Worm (Caenorhabditis elegans) whole organism, L1 larva: ENCODE results near the gene brap-2.
A peak's percentile ranks its signal among the peaks of the same experiment; 100 is the strongest.

Source experiments
- C04F5.9 ChIP-seq: sonication (generic microtip); optimal IDR thresholded peaks from 2 replicates; lab custom pipeline; 2016; ENCODE audit warnings: missing genetic modification characterization, missing compliant biosample characterization
- aha-1 ChIP-seq: fragments of 150-350 bp; optimal IDR thresholded peaks from 2 replicates; lab custom pipeline; 2014; ENCODE audit warnings: missing biosample characterization, missing genetic modification characterization
- aly-2 ChIP-seq: fragments of 150-350 bp; optimal IDR thresholded peaks from 2 replicates; lab custom pipeline; 2014; ENCODE audit warnings: missing biosample characterization, missing genetic modification characterization
- ama-1 ChIP-seq: fragments of 150-350 bp; optimal IDR thresholded peaks from 2 replicates; lab custom pipeline; 2014
- blmp-1 ChIP-seq: fragments of 150-350 bp; optimal IDR thresholded peaks from 2 replicates; lab custom pipeline; 2014; ENCODE audit warnings: missing biosample characterization, missing genetic modification characterization
- ceh-8 ChIP-seq: fragments of 200-800 bp; sonication (Bioruptor generic); optimal IDR thresholded peaks from 2 replicates; lab custom pipeline; 2018; ENCODE audit warnings: mild to moderate bottlenecking, missing genetic modification characterization, moderate library complexity, missing compliant biosample characterization
- ces-1 ChIP-seq: fragments of 150-350 bp; optimal IDR thresholded peaks from 2 replicates; lab custom pipeline; 2014; ENCODE audit warnings: missing biosample characterization, missing genetic modification reagents, missing genetic modification characterization
- dpl-1 ChIP-seq, 3 experiments: fragments of 150-350 bp in 2 of 3; sonication (generic microtip) in 1 of 3; optimal IDR thresholded peaks; 2 replicates each; lab custom pipeline; 2014 to 2017; ENCODE audit warnings: missing biosample characterization in 3 of 3, missing genetic modification characterization in 3 of 3, missing genetic modification reagents in 3 of 3
- dsc-1 ChIP-seq: sonication (generic microtip); optimal IDR thresholded peaks from 2 replicates; lab custom pipeline; 2016; ENCODE audit warnings: mild to moderate bottlenecking, missing genetic modification characterization, missing compliant biosample characterization
- efl-1 ChIP-seq, 4 experiments: fragments of 150-350 bp; optimal IDR thresholded peaks in 3 of 4; peaks in 1 of 4; 1 replicate in 1 of 4; 2 replicates in 3 of 4; lab custom pipeline; 2014; ENCODE audit warnings: missing biosample characterization in 2 of 4, missing genetic modification characterization in 2 of 4, missing genetic modification reagents in 2 of 4
- egl-13 ChIP-seq: sonication (generic microtip); optimal IDR thresholded peaks from 2 replicates; lab custom pipeline; 2016; ENCODE audit warnings: missing genotype, missing genetic modification reagents, missing genetic modification characterization, missing compliant biosample characterization
- egl-27 ChIP-seq, 2 experiments: fragments of 150-350 bp in 1 of 2; sonication (generic microtip); optimal IDR thresholded peaks; 3 replicates each; lab custom pipeline; 2017 to 2018; ENCODE audit warnings: missing biosample characterization in 2 of 2, missing genetic modification characterization in 2 of 2, missing genetic modification reagents in 2 of 2
- elt-2 ChIP-seq: sonication (generic microtip); optimal IDR thresholded peaks from 2 replicates; lab custom pipeline; 2016; ENCODE audit warnings: missing genetic modification characterization, mild to moderate bottlenecking, inconsistent platforms, missing compliant biosample characterization, missing genetic modification reagents
- elt-3 ChIP-seq, 6 experiments: fragments of 150-350 bp in 1 of 6; sonication (generic microtip); optimal IDR thresholded peaks; 2 replicates each; lab custom pipeline; 2017 to 2018; ENCODE audit warnings: missing biosample characterization in 6 of 6, missing genetic modification characterization in 6 of 6, inconsistent platforms in 1 of 6
- ets-5 ChIP-seq: fragments of 200-800 bp; sonication (Bioruptor generic); IDR thresholded peaks from 2 replicates; pipeline ENCODE4 v1.3.6; 2022; ENCODE audit warnings: missing genetic modification characterization, missing compliant biosample characterization
- fkh-10 ChIP-seq: sonication (generic microtip); optimal IDR thresholded peaks from 2 replicates; lab custom pipeline; 2017; ENCODE audit warnings: missing biosample characterization, missing genetic modification reagents, missing genetic modification characterization
- fkh-4 ChIP-seq: sonication (generic microtip); optimal IDR thresholded peaks from 2 replicates; lab custom pipeline; 2016; ENCODE audit warnings: missing compliant biosample characterization, missing genetic modification characterization, borderline replicate concordance
- hlh-17 ChIP-seq: fragments of 200-800 bp; sonication (Bioruptor generic); optimal IDR thresholded peaks from 2 replicates; lab custom pipeline; 2018; ENCODE audit warnings: missing genetic modification characterization, mild to moderate bottlenecking, missing compliant biosample characterization, moderate library complexity, borderline replicate concordance
- hpl-2 ChIP-seq: fragments of 150-350 bp; optimal IDR thresholded peaks from 2 replicates; lab custom pipeline; 2014; ENCODE audit warnings: missing biosample characterization, missing genetic modification reagents, missing genetic modification characterization
- irx-1 ChIP-seq: sonication (generic microtip); optimal IDR thresholded peaks from 2 replicates; lab custom pipeline; 2016; ENCODE audit warnings: missing genetic modification characterization, missing compliant biosample characterization
- lin-13 ChIP-seq: fragments of 150-350 bp; optimal IDR thresholded peaks from 2 replicates; lab custom pipeline; 2014; ENCODE audit warnings: missing biosample characterization, missing genetic modification reagents, missing genetic modification characterization
- lin-35 ChIP-seq, 2 experiments: fragments of 150-350 bp; optimal IDR thresholded peaks; 2 replicates each; lab custom pipeline; 2014; ENCODE audit warnings: missing biosample characterization in 2 of 2, missing genetic modification characterization in 2 of 2, missing genetic modification reagents in 2 of 2
- lin-39 ChIP-seq: fragments of 150-350 bp; optimal IDR thresholded peaks from 2 replicates; lab custom pipeline; 2014; ENCODE audit warnings: missing biosample characterization, missing genetic modification reagents, missing genetic modification characterization
- lir-3 ChIP-seq: sonication (generic microtip); optimal IDR thresholded peaks from 2 replicates; lab custom pipeline; 2016; ENCODE audit warnings: mild to moderate bottlenecking, missing genetic modification characterization, moderate library complexity, missing compliant biosample characterization; ENCODE audit not compliant: poor library complexity
- mab-9 ChIP-seq: fragments of 200-800 bp; sonication (Bioruptor generic); IDR thresholded peaks from 2 replicates; pipeline ENCODE4 v1.3.6; 2022; ENCODE audit warnings: missing genetic modification reagents, missing genetic modification characterization, missing compliant biosample characterization
- mdl-1 ChIP-seq, 2 experiments: fragments of 150-350 bp; optimal IDR thresholded peaks; 2 replicates each; lab custom pipeline; 2014 to 2017; ENCODE audit warnings: missing biosample characterization in 2 of 2, missing genetic modification characterization in 2 of 2, inconsistent platforms in 1 of 2
- nhr-11 ChIP-seq: fragments of 150-350 bp; optimal IDR thresholded peaks from 2 replicates; lab custom pipeline; 2014; ENCODE audit warnings: missing biosample characterization, missing genetic modification characterization
- nhr-19 ChIP-seq: fragments of 200-800 bp; sonication (Bioruptor generic); conservative IDR thresholded peaks from 2 replicates; pipeline ENCODE4 v1.3.6; 2022; ENCODE audit warnings: missing genetic modification characterization, missing compliant biosample characterization
- nhr-28 ChIP-seq: fragments of 150-350 bp; optimal IDR thresholded peaks from 2 replicates; lab custom pipeline; 2014; ENCODE audit warnings: missing biosample characterization, missing genetic modification characterization
- nhr-71 ChIP-seq: sonication (generic microtip); optimal IDR thresholded peaks from 2 replicates; lab custom pipeline; 2016; ENCODE audit warnings: mild to moderate bottlenecking, missing genetic modification characterization, moderate library complexity, missing compliant biosample characterization
- nhr-76 ChIP-seq: sonication (generic microtip); optimal IDR thresholded peaks from 2 replicates; lab custom pipeline; 2017; ENCODE audit warnings: missing biosample characterization, missing genetic modification characterization
- nhr-85 ChIP-seq: sonication (generic microtip); peaks from one replicate; lab custom pipeline; 2016; ENCODE audit warnings: missing genetic modification characterization, inconsistent platforms, missing compliant biosample characterization
- nhr-90 ChIP-seq: sonication (generic microtip); optimal IDR thresholded peaks from 2 replicates; lab custom pipeline; 2016; ENCODE audit warnings: mild to moderate bottlenecking, missing genetic modification characterization, missing compliant biosample characterization; ENCODE audit not compliant: poor library complexity
- pag-3 ChIP-seq: sonication (generic microtip); optimal IDR thresholded peaks from 2 replicates; lab custom pipeline; 2017; ENCODE audit warnings: missing genetic modification characterization, mild to moderate bottlenecking, missing compliant biosample characterization, antibody characterized with exemption, borderline replicate concordance; ENCODE audit not compliant: insufficient read depth
- pax-3 ChIP-seq: fragments of 200-800 bp; sonication (Bioruptor generic); optimal IDR thresholded peaks from 2 replicates; lab custom pipeline; 2018; ENCODE audit warnings: mild to moderate bottlenecking, missing genetic modification characterization, moderate library complexity, missing compliant biosample characterization
- pqm-1 ChIP-seq: sonication (generic microtip); optimal IDR thresholded peaks from 3 replicates; lab custom pipeline; 2017; ENCODE audit warnings: missing biosample characterization, missing genetic modification characterization
- rnt-1 ChIP-seq: sonication (generic microtip); optimal IDR thresholded peaks from 2 replicates; lab custom pipeline; 2016; ENCODE audit warnings: mild to moderate bottlenecking, missing genetic modification characterization, moderate library complexity, missing compliant biosample characterization
- sox-4 ChIP-seq: sonication (generic microtip); optimal IDR thresholded peaks from 2 replicates; lab custom pipeline; 2016; ENCODE audit warnings: missing genetic modification characterization, missing compliant biosample characterization
- swsn-7 ChIP-seq: sonication (generic microtip); optimal IDR thresholded peaks from 2 replicates; lab custom pipeline; 2016; ENCODE audit warnings: missing genetic modification characterization, missing compliant biosample characterization
- unc-130 ChIP-seq: fragments of 150-350 bp; optimal IDR thresholded peaks from 2 replicates; lab custom pipeline; 2017; ENCODE audit warnings: missing biosample characterization, missing genetic modification characterization, inconsistent platforms
- unc-86 ChIP-seq: sonication (generic microtip); optimal IDR thresholded peaks from 2 replicates; lab custom pipeline; 2016; ENCODE audit warnings: missing genetic modification characterization, missing compliant biosample characterization
- unc-98 ChIP-seq: fragments of 200-800 bp; sonication (Bioruptor generic); IDR thresholded peaks from 2 replicates; pipeline ENCODE4 v1.3.6; 2022; ENCODE audit warnings: missing genetic modification characterization, missing compliant biosample characterization
- vab-15 ChIP-seq: sonication (generic microtip); optimal IDR thresholded peaks from 2 replicates; lab custom pipeline; 2017; ENCODE audit warnings: missing genotype, mild to moderate bottlenecking, missing genetic modification characterization, missing compliant biosample characterization
- zag-1 ChIP-seq: fragments of 150-350 bp; optimal IDR thresholded peaks from 2 replicates; lab custom pipeline; 2014; ENCODE audit warnings: missing biosample characterization, missing genetic modification characterization
- ztf-11 ChIP-seq, 2 experiments: sonication (generic microtip); optimal IDR thresholded peaks; 2 replicates each; lab custom pipeline; 2016 to 2017; ENCODE audit warnings: missing genetic modification characterization in 2 of 2, missing biosample characterization in 1 of 2, missing compliant biosample characterization in 1 of 2
- ztf-4 ChIP-seq: fragments of 150-350 bp; optimal IDR thresholded peaks from 2 replicates; lab custom pipeline; 2014; ENCODE audit warnings: missing biosample characterization, missing genetic modification characterization

Gene brap-2

DNA sequence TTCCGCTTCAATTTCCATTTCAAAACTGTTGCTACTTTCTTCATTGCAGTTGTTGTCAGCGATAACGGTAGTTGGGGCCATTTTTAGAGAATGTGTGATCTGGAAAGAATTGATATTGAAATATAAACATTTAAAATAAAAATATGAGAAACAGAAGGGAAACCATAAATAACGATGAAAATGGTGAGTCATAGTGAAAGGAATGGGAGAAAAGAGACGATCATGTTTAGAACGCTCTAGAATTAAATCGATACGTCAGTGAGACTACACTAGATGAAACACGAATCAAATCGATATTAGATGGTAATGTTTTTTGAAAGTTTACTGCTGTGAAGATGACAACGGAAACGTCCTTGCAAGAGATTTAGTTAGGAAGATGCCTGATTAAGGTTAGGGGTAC, 15.9 kb upstream of the brap-2 start, which contains the start of the genes EEED8.12 and EEED8.4:
Gene EEED8.12 (minus strand): TSS at position 101 of the 400 bp plus-strand sequence.
Gene EEED8.4 (plus strand): TSS at position 396 of the 400 bp plus-strand sequence.
- TF ChIP-seq ets-5 (GFP tag; lab: Robert Waterston, UW): no peak
- no peak for TF ChIP-seq lir-3
- TF ChIP-seq swsn-7 (tag; lab: Kevin White, UChicago): no peak
- TF ChIP-seq sox-4 (tag; lab: Kevin White, UChicago): no peak
- no peak for TF ChIP-seq ztf-11 (tag; optimal IDR thresholded peaks at IDR 0.05; lab: Kevin White, UChicago)
- TF ChIP-seq nhr-19 (GFP tag; lab: Robert Waterston, UW): no peak
- TF ChIP-seq dsc-1 (tag; lab: Kevin White, UChicago): no peak
- TF ChIP-seq fkh-4 (tag; lab: Kevin White, UChicago): no peak
- TF ChIP-seq aha-1 (tag; lab: Kevin White, UChicago): no peak
- no peak for TF ChIP-seq ceh-8 (GFP tag; lab: Kevin White, UChicago)
- no peak for TF ChIP-seq ztf-4 (tag; lab: Kevin White, UChicago)
- TF ChIP-seq unc-98: no peak
- TF ChIP-seq nhr-85: no peak

DNA sequence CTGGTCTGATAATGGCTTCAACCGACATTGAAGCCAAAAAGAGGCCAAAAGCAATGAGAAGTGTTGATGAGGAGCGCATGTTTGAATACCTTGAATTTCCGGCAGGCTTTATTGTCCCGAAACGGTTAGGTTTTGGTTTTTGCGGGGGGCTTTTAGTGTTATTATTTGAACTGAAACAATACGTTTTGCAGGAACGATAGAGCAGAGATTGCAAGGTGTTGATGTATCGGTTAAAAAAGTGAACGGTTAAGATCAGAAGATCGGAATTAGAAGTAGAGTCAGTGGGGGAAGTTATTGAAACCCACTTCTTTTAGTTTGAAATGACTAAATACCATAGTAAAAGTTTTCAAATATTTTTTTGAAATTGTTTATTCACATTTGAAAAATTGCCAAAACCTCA, 14.6 kb upstream of the brap-2 start, which contains the start of gene clec-141:
Gene clec-141 (minus strand): TSS at position 101 of the 400 bp plus-strand sequence.
- TF ChIP-seq fkh-10 (no peak), nhr-71 (tag; lab: Kevin White, UChicago) (no peak), aha-1 (tag; lab: Kevin White, UChicago) (no peak)

DNA sequence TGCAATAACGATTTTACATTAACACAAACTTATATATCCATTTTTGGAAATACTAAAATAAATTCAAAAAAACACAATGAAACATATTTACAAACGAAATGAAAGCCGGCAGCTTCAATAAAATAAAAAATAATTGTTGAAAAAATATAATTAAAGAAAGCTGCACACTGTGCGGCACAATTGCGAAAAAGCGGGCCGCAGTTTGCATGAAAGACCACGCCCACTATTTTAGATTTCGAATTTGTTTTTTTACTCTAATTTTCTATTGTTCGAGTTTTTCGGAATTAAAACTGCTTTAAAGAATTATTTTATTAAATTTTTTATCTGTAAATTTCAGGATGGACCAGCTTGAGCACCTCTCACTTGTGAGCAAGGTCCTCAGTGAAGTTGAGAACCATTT, 6.2 kb upstream of the brap-2 start, which contains the start of gene mog-5:
Gene mog-5 (plus strand): TSS at position 338 of the 400 bp plus-strand sequence.
- TF ChIP-seq lir-3: no peak
- no peak for TF ChIP-seq unc-86 (tag; lab: Kevin White, UChicago)
- peak; percentile 32 for TF ChIP-seq nhr-90 (tag; lab: Kevin White, UChicago)
- no peak for TF ChIP-seq pax-3 (tag; lab: Kevin White, UChicago)
- TF ChIP-seq hpl-2: no peak
- peak; percentile 20 for TF ChIP-seq rnt-1 (tag; lab: Kevin White, UChicago)
- TF ChIP-seq egl-27 (tag; optimal IDR thresholded peaks at IDR 0.05; lab: Kevin White, UChicago): no peak
- no peak for TF ChIP-seq ztf-11 (tag; optimal IDR thresholded peaks at IDR 0.05; lab: Kevin White, UChicago)
- TF ChIP-seq irx-1 (tag; lab: Kevin White, UChicago): no peak
- TF ChIP-seq mab-9: no peak
- TF ChIP-seq dpl-1 (GFP tag; optimal IDR thresholded peaks at IDR 0.05; lab: Kevin White, UChicago): peak; percentile 8 to 41 (median 20)
- no peak for TF ChIP-seq zag-1
- no peak for TF ChIP-seq hlh-17 (GFP tag; lab: Kevin White, UChicago)
- no peak for TF ChIP-seq fkh-10
- TF ChIP-seq C04F5.9 (tag; lab: Kevin White, UChicago): no peak
- no peak for TF ChIP-seq nhr-76 (tag; lab: Kevin White, UChicago)
- TF ChIP-seq elt-3 (tag; optimal IDR thresholded peaks at IDR 0.05; lab: Kevin White, UChicago): peak in 1 of 6 experiments; percentile 51
- no peak for TF ChIP-seq ces-1 (GFP tag; lab: Kevin White, UChicago)
- TF ChIP-seq aha-1 (tag; lab: Kevin White, UChicago): no peak
- TF ChIP-seq nhr-19 (GFP tag; lab: Robert Waterston, UW): 0 out of 2 replicates have a peak, but pooled peaks have one; percentile 10
- no peak for TF ChIP-seq nhr-28 (tag; lab: Kevin White, UChicago)
- no peak for TF ChIP-seq pqm-1 (tag; lab: Kevin White, UChicago)
- TF ChIP-seq vab-15 (tag; lab: Kevin White, UChicago): no peak
- peak; percentile 24 for TF ChIP-seq blmp-1 (tag; lab: Kevin White, UChicago)
- peak; percentile 7 for TF ChIP-seq elt-2
- no peak for TF ChIP-seq pag-3 (tag; lab: Kevin White, UChicago)
- no peak for TF ChIP-seq unc-130 (tag; lab: Kevin White, UChicago)
- TF ChIP-seq mdl-1 (tag; optimal IDR thresholded peaks at IDR 0.05; lab: Kevin White, UChicago): peak in 1 of 2 experiments; percentile 1
- no peak for TF ChIP-seq lin-13
- TF ChIP-seq ama-1 (lab: Kevin White, UChicago): no peak
- no peak for TF ChIP-seq egl-13 (tag; lab: Kevin White, UChicago)
- TF ChIP-seq lin-39 (tag; lab: Kevin White, UChicago): no peak
- TF ChIP-seq fkh-4 (tag; lab: Kevin White, UChicago): no peak
- peak; percentile 35 for TF ChIP-seq dsc-1 (tag; lab: Kevin White, UChicago)
- TF ChIP-seq nhr-11: no peak
- TF ChIP-seq ets-5 (GFP tag; lab: Robert Waterston, UW): no peak
- peak in 1 of 2 experiments; percentile 33 for TF ChIP-seq lin-35 (GFP tag; optimal IDR thresholded peaks at IDR 0.05; lab: Kevin White, UChicago)
- TF ChIP-seq aly-2 (tag; lab: Kevin White, UChicago): no peak
- peak; percentile 14 to 41 for TF ChIP-seq efl-1 (optimal IDR thresholded peaks at IDR 0.05; lab: Kevin White, UChicago)
- peak; percentile 36 to 93 for TF ChIP-seq efl-1 (GFP tag; optimal IDR thresholded peaks at IDR 0.05 in 1 of 2; lab: Kevin White, UChicago)
